Fruit fly (Drosophila melanogaster) whole organism, embryonic: ENCODE data around the gene Osi2.

ENCODE experiments used
- Aef1 ChIP-seq: fragments of 200-800 bp; sonication (Bioruptor generic); IDR thresholded peaks from 3 replicates; pipeline ENCODE4 v1.3.6; 2022; ENCODE audit warnings: missing biosample characterization, missing genetic modification characterization
- Atf6 ChIP-seq: fragments of 200-800 bp; sonication (Bioruptor generic); IDR thresholded peaks from 2 replicates; pipeline ENCODE4 v1.3.6; 2022; ENCODE audit warnings: missing biosample characterization, missing genetic modification characterization
- Bgb ChIP-seq: fragments of 200-800 bp; sonication (Bioruptor generic); IDR thresholded peaks from 2 replicates; pipeline ENCODE4 v1.3.6; 2022; ENCODE audit warnings: missing biosample characterization, missing genetic modification characterization; ENCODE audit not compliant: partially characterized antibody
- Blimp-1 ChIP-seq: fragments of 200-800 bp; sonication (Bioruptor generic); optimal IDR thresholded peaks from 3 replicates; lab custom pipeline; 2018; ENCODE audit warnings: missing biosample characterization, missing genetic modification characterization, mild to moderate bottlenecking, moderate library complexity, missing genetic modification reagents
- CG10209 ChIP-seq: fragments of 200-800 bp; sonication (Bioruptor generic); optimal IDR thresholded peaks from 3 replicates; lab custom pipeline; 2017; ENCODE audit warnings: missing biosample characterization, mild to moderate bottlenecking, missing genetic modification characterization, missing genetic modification reagents
- CG10543 ChIP-seq: fragments of 200-800 bp; sonication (Bioruptor generic); optimal IDR thresholded peaks from 3 replicates; lab custom pipeline; 2017; ENCODE audit warnings: missing biosample characterization, mild to moderate bottlenecking, missing genetic modification characterization, moderate library complexity
- CG11560 ChIP-seq: fragments of 200-800 bp; sonication (Bioruptor generic); IDR thresholded peaks from 3 replicates; pipeline ENCODE4 v1.3.6; 2022; ENCODE audit warnings: missing biosample characterization, missing genetic modification characterization
- CG11695 ChIP-seq: fragments of 200-800 bp; sonication (Bioruptor generic); IDR thresholded peaks from 3 replicates; pipeline ENCODE4 v1.3.6; 2022; ENCODE audit warnings: missing biosample characterization, missing genetic modification characterization
- CG13123 ChIP-seq: fragments of 200-800 bp; sonication (Bioruptor generic); optimal IDR thresholded peaks from 2 replicates; lab custom pipeline; 2016; ENCODE audit warnings: missing biosample characterization, missing genetic modification characterization
- CG15011 ChIP-seq: fragments of 200-800 bp; sonication (Bioruptor generic); optimal IDR thresholded peaks from 3 replicates; lab custom pipeline; 2018; ENCODE audit warnings: missing biosample characterization, mild to moderate bottlenecking, missing genetic modification characterization
- CG2678 ChIP-seq: fragments of 200-800 bp; sonication (Bioruptor generic); optimal IDR thresholded peaks from 3 replicates; lab custom pipeline; 2019; ENCODE audit warnings: missing biosample characterization, mild to moderate bottlenecking, missing genetic modification characterization, moderate library complexity
- CG2889 ChIP-seq: fragments of 200-800 bp; sonication (Bioruptor generic); IDR thresholded peaks from 3 replicates; pipeline ENCODE4 v1.3.6; 2022; ENCODE audit warnings: missing biosample characterization, missing genetic modification characterization
- CG3407 ChIP-seq: fragments of 200-800 bp; sonication (Bioruptor generic); optimal IDR thresholded peaks from 2 replicates; lab custom pipeline; 2018; ENCODE audit warnings: missing biosample characterization, mild to moderate bottlenecking, missing genetic modification characterization
- CG3995 ChIP-seq: fragments of 200-800 bp; sonication (Bioruptor generic); optimal IDR thresholded peaks from 3 replicates; lab custom pipeline; 2016; ENCODE audit warnings: missing biosample characterization, missing genetic modification characterization
- CG6683 ChIP-seq: fragments of 200-800 bp; sonication (Bioruptor generic); optimal IDR thresholded peaks from 2 replicates; lab custom pipeline; 2017; ENCODE audit warnings: missing biosample characterization, mild to moderate bottlenecking, missing genetic modification characterization, missing genetic modification reagents
- CG6765 ChIP-seq: fragments of 200-800 bp; sonication (Bioruptor generic); optimal IDR thresholded peaks from 3 replicates; lab custom pipeline; 2017; ENCODE audit warnings: missing biosample characterization, mild to moderate bottlenecking, missing genetic modification characterization
- CG6854 ChIP-seq: fragments of 200-800 bp; sonication (Bioruptor generic); optimal IDR thresholded peaks from 3 replicates; lab custom pipeline; 2017; ENCODE audit warnings: missing biosample characterization, mild to moderate bottlenecking, missing genetic modification characterization
- CG8944 ChIP-seq: fragments of 200-800 bp; sonication (Bioruptor generic); optimal IDR thresholded peaks from 3 replicates; lab custom pipeline; 2016; ENCODE audit warnings: missing biosample characterization, missing genetic modification characterization
- Deaf1 ChIP-seq: fragments of 200-800 bp; optimal IDR thresholded peaks from 3 replicates; lab custom pipeline; 2019; ENCODE audit warnings: missing biosample characterization, mild to moderate bottlenecking, missing genetic modification characterization, moderate library complexity
- Doc3 ChIP-seq: fragments of 200-800 bp; sonication (Bioruptor generic); IDR thresholded peaks from 3 replicates; pipeline ENCODE4 v1.3.6; 2022; ENCODE audit warnings: missing biosample characterization, missing genetic modification characterization; ENCODE audit not compliant: partially characterized antibody
- HLH54F ChIP-seq: fragments of 200-800 bp; sonication (Bioruptor generic); optimal IDR thresholded peaks from 3 replicates; lab custom pipeline; 2016; ENCODE audit warnings: missing biosample characterization, missing genetic modification characterization
- HLHmδ ChIP-seq: fragments of 200-800 bp; sonication (Bioruptor generic); optimal IDR thresholded peaks from 2 replicates; lab custom pipeline; 2018; ENCODE audit warnings: missing biosample characterization, mild to moderate bottlenecking, missing genetic modification characterization, moderate library complexity
- Hr39 ChIP-seq: fragments of >200 bp; optimal IDR thresholded peaks from 2 replicates; lab custom pipeline; 2017
- Neu2 ChIP-seq: fragments of 200-800 bp; sonication (Bioruptor generic); optimal IDR thresholded peaks from 3 replicates; lab custom pipeline; 2016; ENCODE audit warnings: missing biosample characterization, missing genetic modification characterization, borderline replicate concordance
- Ravus ChIP-seq: fragments of 200-800 bp; sonication (Bioruptor generic); IDR thresholded peaks from 2 replicates; pipeline ENCODE4 v1.3.6; 2022; ENCODE audit warnings: missing biosample characterization, missing genetic modification characterization
- Spps ChIP-seq: fragments of 200-800 bp; sonication (Bioruptor generic); optimal IDR thresholded peaks from 2 replicates; lab custom pipeline; 2018; ENCODE audit warnings: missing biosample characterization, mild to moderate bottlenecking, missing genetic modification characterization
- TFAM ChIP-seq: fragments of 200-800 bp; sonication (Bioruptor generic); optimal IDR thresholded peaks from 2 replicates; lab custom pipeline; 2017; ENCODE audit warnings: missing biosample characterization, missing genetic modification characterization, inconsistent platforms
- ap ChIP-seq: fragments of 200-800 bp; sonication (Bioruptor generic); IDR thresholded peaks from 2 replicates; pipeline ENCODE4 v1.3.6; 2022; ENCODE audit warnings: missing biosample characterization, missing genetic modification characterization
- ase ChIP-seq: fragments of 200-800 bp; sonication (Bioruptor generic); IDR thresholded peaks from 3 replicates; pipeline ENCODE4 v1.3.6; 2022; ENCODE audit warnings: missing biosample characterization, missing genetic modification characterization
- ato ChIP-seq: fragments of 200-800 bp; sonication (Bioruptor generic); IDR thresholded peaks from 2 replicates; pipeline ENCODE4 v1.3.6; 2022; ENCODE audit warnings: missing biosample characterization, missing genetic modification characterization; ENCODE audit not compliant: partially characterized antibody
- cad ChIP-seq: fragments of >200 bp; optimal IDR thresholded peaks from 2 replicates; lab custom pipeline; 2017; ENCODE audit warnings: missing biosample characterization, missing genetic modification characterization
- chinmo ChIP-seq: fragments of 200-800 bp; sonication (Bioruptor generic); IDR thresholded peaks from 4 replicates; pipeline ENCODE4 v1.3.6; 2022; ENCODE audit warnings: missing biosample characterization, missing genetic modification characterization; ENCODE audit not compliant: partially characterized antibody
- crp ChIP-seq, 2 experiments: fragments of 200-800 bp; sonication (Bioruptor generic); optimal IDR thresholded peaks; 2 replicates in 1 of 2; 3 replicates in 1 of 2; lab custom pipeline; 2017; ENCODE audit warnings: missing biosample characterization in 2 of 2, missing genetic modification characterization in 2 of 2, mild to moderate bottlenecking in 1 of 2, moderate library complexity in 1 of 2
- disco-r ChIP-seq: fragments of 200-800 bp; sonication (Bioruptor generic); optimal IDR thresholded peaks from 2 replicates; lab custom pipeline; 2016; ENCODE audit warnings: missing biosample characterization, missing genetic modification characterization
- dysf ChIP-seq: fragments of 200-800 bp; sonication (Bioruptor generic); IDR thresholded peaks from 3 replicates; pipeline ENCODE4 v1.3.6; 2022; ENCODE audit warnings: missing biosample characterization, missing genetic modification characterization
- eve ChIP-seq, 2 experiments: fragments of >200 bp; optimal IDR thresholded peaks; 2 replicates each; lab custom pipeline; 2017; ENCODE audit warnings: missing biosample characterization in 2 of 2, missing genetic modification characterization in 2 of 2
- fu2 ChIP-seq: fragments of 200-800 bp; sonication (Bioruptor generic); optimal IDR thresholded peaks from 2 replicates; lab custom pipeline; 2016; ENCODE audit warnings: missing biosample characterization, missing genetic modification characterization
- hth ChIP-seq: fragments of >200 bp; optimal IDR thresholded peaks from 2 replicates; lab custom pipeline; 2017; ENCODE audit warnings: inconsistent platforms
- lov ChIP-seq, 2 experiments: fragments of 200-800 bp in 1 of 2; fragments of >200 bp in 1 of 2; sonication (Bioruptor generic) in 1 of 2; IDR thresholded peaks in 1 of 2; optimal IDR thresholded peaks in 1 of 2; 2 replicates in 1 of 2; 3 replicates in 1 of 2; pipeline versions ENCODE4 v1.3.6 to Lab custom; 2017 to 2022; ENCODE audit warnings: missing biosample characterization in 1 of 2, missing genetic modification characterization in 1 of 2
- mld ChIP-seq: fragments of 200-800 bp; sonication (Bioruptor generic); IDR thresholded peaks from 3 replicates; pipeline ENCODE4 v1.3.6; 2022; ENCODE audit warnings: missing biosample characterization, missing genetic modification characterization; ENCODE audit not compliant: partially characterized antibody
- nerfin-1 ChIP-seq: fragments of 200-800 bp; sonication (Bioruptor generic); optimal IDR thresholded peaks from 3 replicates; lab custom pipeline; 2019; ENCODE audit warnings: missing biosample characterization, mild to moderate bottlenecking, missing genetic modification characterization, moderate library complexity
- nmo ChIP-seq: fragments of 200-800 bp; sonication (Bioruptor generic); optimal IDR thresholded peaks from 2 replicates; lab custom pipeline; 2018; ENCODE audit warnings: missing biosample characterization, mild to moderate bottlenecking, missing genetic modification characterization, moderate library complexity
- rib ChIP-seq: fragments of 200-800 bp; sonication (Bioruptor generic); IDR thresholded peaks from 2 replicates; pipeline ENCODE4 v1.3.6; 2022; ENCODE audit warnings: missing biosample characterization, missing genetic modification characterization
- shn ChIP-seq: fragments of 200-800 bp; sonication (Bioruptor generic); optimal IDR thresholded peaks from 3 replicates; lab custom pipeline; 2016; ENCODE audit warnings: missing biosample characterization, missing genetic modification characterization
- sim ChIP-seq: fragments of 200-800 bp; sonication (Bioruptor generic); IDR thresholded peaks from 2 replicates; pipeline ENCODE4 v1.3.6; 2022; ENCODE audit warnings: missing biosample characterization, missing genetic modification characterization
- ssp ChIP-seq: fragments of 200-800 bp; sonication (Bioruptor generic); IDR thresholded peaks from 2 replicates; pipeline ENCODE4 v1.3.6; 2022; ENCODE audit warnings: missing biosample characterization, missing genetic modification characterization
- tin ChIP-seq: fragments of 200-800 bp; sonication (Bioruptor generic); optimal IDR thresholded peaks from 3 replicates; lab custom pipeline; 2016; ENCODE audit warnings: missing biosample characterization, missing genetic modification characterization
- tll ChIP-seq, 2 experiments: fragments of 200-800 bp in 1 of 2; fragments of >200 bp in 1 of 2; sonication (Bioruptor generic) in 1 of 2; optimal IDR thresholded peaks; 2 replicates each; lab custom pipeline; 2017 to 2019; ENCODE audit warnings: missing biosample characterization in 2 of 2, missing genetic modification characterization in 2 of 2, mild to moderate bottlenecking in 1 of 2, moderate library complexity in 1 of 2
- unpg ChIP-seq: fragments of 200-800 bp; sonication (Bioruptor generic); optimal IDR thresholded peaks from 3 replicates; lab custom pipeline; 2018; ENCODE audit warnings: missing biosample characterization, mild to moderate bottlenecking, missing genetic modification characterization, moderate library complexity
- vfl ChIP-seq: fragments of 200-800 bp; sonication (Bioruptor generic); optimal IDR thresholded peaks from 2 replicates; lab custom pipeline; 2016; ENCODE audit warnings: missing biosample characterization, missing genetic modification characterization
- vvl ChIP-seq: fragments of 200-800 bp; sonication (Bioruptor generic); IDR thresholded peaks from 2 replicates; pipeline ENCODE4 v1.3.6; 2022; ENCODE audit warnings: missing biosample characterization, missing genetic modification characterization
- wdn ChIP-seq: fragments of 200-800 bp; sonication (Bioruptor generic); IDR thresholded peaks from 2 replicates; pipeline ENCODE4 v1.3.6; 2022; ENCODE audit warnings: missing biosample characterization, missing genetic modification characterization

Gene Osi2

dm6 chr3R:6170737-6171136 is 38.4 kb upstream of the Osi2 start (continued):
- TF ChIP-seq fu2 (no peak), tll (GFP tag; optimal IDR thresholded peaks at IDR 0.05; lab: Kevin White, UChicago) (no peak), vvl (GFP tag; lab: Robert Waterston, UW) (peak; percentile 26), CG13123 (GFP tag; lab: Kevin White, UChicago) (no peak), chinmo (no peak), Ravus (no peak), sim (GFP tag; lab: Robert Waterston, UW) (no peak), Hr39 (no peak), CG10209 (GFP tag; lab: Kevin White, UChicago) (no peak), CG3995 (GFP tag; lab: Kevin White, UChicago) (no peak), vfl (GFP tag; lab: Kevin White, UChicago) (no peak), nmo (GFP tag; lab: Kevin White, UChicago) (peak; percentile 19), mld (GFP tag; lab: Robert Waterston, UW) (no peak), Neu2 (no peak), Spps (tag; lab: Kevin White, UChicago) (no peak), hth (no peak), Doc3 (GFP tag; lab: Robert Waterston, UW) (no peak), cad (no peak), ap (GFP tag; lab: Robert Waterston, UW) (no peak), eve (GFP tag; optimal IDR thresholded peaks at IDR 0.05; lab: Kevin White, UChicago) (no peak), CG11560 (tag; lab: Robert Waterston, UW) (no peak), rib (no peak), Bgb (GFP tag; lab: Robert Waterston, UW) (peak; percentile 86), ase (GFP tag; lab: Robert Waterston, UW) (no peak), lov (optimal IDR thresholded peaks at IDR 0.05; lab: Kevin White, UChicago) (no peak), lov (GFP tag; IDR thresholded peaks at IDR 0.05; lab: Robert Waterston, UW) (no peak), CG8944 (GFP tag; lab: Kevin White, UChicago) (no peak), shn (GFP tag; lab: Kevin White, UChicago) (no peak), CG2889 (no peak), tin (GFP tag; lab: Kevin White, UChicago) (no peak), TFAM (no peak), CG6854 (no peak), ato (GFP tag; lab: Robert Waterston, UW) (no peak), Aef1 (GFP tag; lab: Robert Waterston, UW) (no peak), nerfin-1 (tag; lab: Kevin White, UChicago) (no peak), dysf (GFP tag; lab: Robert Waterston, UW) (no peak), Atf6 (GFP tag; lab: Robert Waterston, UW) (no peak), Deaf1 (tag; lab: Kevin White, UChicago) (no peak), CG10543 (GFP tag; lab: Kevin White, UChicago) (no peak), CG11695 (no peak), ssp (GFP tag; lab: Robert Waterston, UW) (no peak), unpg (GFP tag; lab: Kevin White, UChicago) (no peak), CG15011 (GFP tag; lab: Kevin White, UChicago) (no peak), CG2678 (tag; lab: Kevin White, UChicago) (no peak), wdn (GFP tag; lab: Robert Waterston, UW) (no peak), CG6683 (no peak), crp (GFP tag; optimal IDR thresholded peaks at IDR 0.05; lab: Kevin White, UChicago) (no peak), CG6765 (no peak), HLHmδ (GFP tag; lab: Kevin White, UChicago) (no peak), HLH54F (GFP tag; lab: Kevin White, UChicago) (peak; percentile 16), CG3407 (GFP tag; lab: Kevin White, UChicago) (no peak), disco-r (no peak), Blimp-1 (GFP tag; lab: Kevin White, UChicago) (no peak)
